Worm (Caenorhabditis elegans) whole organism, L4 larva: ENCODE results near the gene str-85.

ENCODE experiments used
- ama-1 ChIP-seq: fragments of 150-350 bp; optimal IDR thresholded peaks from 2 replicates; lab custom pipeline; 2014; ENCODE audit warnings: inconsistent platforms, mixed read lengths
- daf-19 ChIP-seq: fragments of 200-800 bp; sonication (Bioruptor generic); conservative IDR thresholded peaks from 2 replicates; pipeline ENCODE4 v1.3.6; 2022; ENCODE audit warnings: missing genetic modification characterization, missing compliant biosample characterization
- lim-7 ChIP-seq: fragments of 200-800 bp; sonication (Bioruptor generic); IDR thresholded peaks from 2 replicates; pipeline ENCODE4 v1.3.6; 2022; ENCODE audit warnings: missing genetic modification characterization, missing compliant biosample characterization
- nhr-111 ChIP-seq: fragments of 200-800 bp; sonication (Bioruptor generic); optimal IDR thresholded peaks from 2 replicates; lab custom pipeline; 2018; ENCODE audit warnings: mild to moderate bottlenecking, missing genetic modification characterization, missing compliant biosample characterization
- nhr-28 ChIP-seq: fragments of 150-350 bp; optimal IDR thresholded peaks from 2 replicates; lab custom pipeline; 2014; ENCODE audit warnings: missing biosample characterization, missing genetic modification characterization
- pha-4 ChIP-seq, 2 experiments: fragments of 150-350 bp in 1 of 2; fragments of 200-800 bp in 1 of 2; sonication (Bioruptor generic) in 1 of 2; IDR thresholded peaks in 1 of 2; optimal IDR thresholded peaks in 1 of 2; 2 replicates each; pipeline versions ENCODE4 v1.3.6 to Lab custom; 2014 to 2022; ENCODE audit warnings: missing genetic modification characterization in 2 of 2, missing genetic modification reagents in 2 of 2, missing biosample characterization in 1 of 2, missing compliant biosample characterization in 1 of 2
- unc-130 ChIP-seq: sonication (generic microtip); optimal IDR thresholded peaks from 2 replicates; lab custom pipeline; 2016; ENCODE audit warnings: missing genetic modification reagents, missing genetic modification characterization, missing compliant biosample characterization
- unc-39 ChIP-seq: sonication (generic microtip); optimal IDR thresholded peaks from 2 replicates; lab custom pipeline; 2017; ENCODE audit warnings: missing biosample characterization, missing genetic modification characterization

DNA sequence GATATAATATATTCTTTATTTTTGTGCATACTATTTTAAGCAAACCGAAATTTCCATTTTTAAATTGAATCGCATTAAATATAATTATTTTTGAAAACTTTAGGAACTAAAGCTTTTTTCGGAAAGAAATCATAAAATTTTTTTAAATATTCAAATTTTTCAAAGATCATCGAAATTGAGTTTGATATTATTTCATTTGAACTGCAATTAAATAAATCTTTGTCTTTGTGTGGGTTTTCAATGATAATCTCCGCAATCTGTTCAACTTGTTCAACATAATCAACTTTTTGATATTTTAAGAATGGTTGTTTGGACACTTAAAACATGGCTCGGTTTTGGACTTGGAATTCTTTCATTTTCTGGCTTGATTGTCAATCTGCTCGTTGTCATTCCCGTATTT, 23.5 kb upstream of the str-85 start, which contains the start of gene srx-2:
- TF ChIP-seq ama-1 (lab: Kevin White, UChicago) (no peak), lim-7 (GFP tag; lab: Robert Waterston, UW) (no peak), unc-39 (no peak), pha-4 (GFP tag; IDR thresholded peaks at IDR 0.05; lab: Robert Waterston, UW) (no peak), pha-4 (tag; optimal IDR thresholded peaks at IDR 0.05; lab: Kevin White, UChicago) (no peak), daf-19 (GFP tag; lab: Robert Waterston, UW) (no peak), unc-130 (no peak), nhr-28 (tag; lab: Kevin White, UChicago) (no peak), nhr-111 (no peak)
